Fruit fly (Drosophila melanogaster) whole organism, embryonic: Measurements from ENCODE around the gene pav.

ENCODE experiments used
- Atf-2 ChIP-seq: fragments of 200-800 bp; sonication (Bioruptor generic); optimal IDR thresholded peaks from 2 replicates; lab custom pipeline; 2016; ENCODE audit warnings: missing biosample characterization, missing genetic modification characterization
- Atf6 ChIP-seq: fragments of 200-800 bp; sonication (Bioruptor generic); IDR thresholded peaks from 2 replicates; pipeline ENCODE4 v1.3.6; 2022; ENCODE audit warnings: missing biosample characterization, missing genetic modification characterization
- Bgb ChIP-seq: fragments of 200-800 bp; sonication (Bioruptor generic); IDR thresholded peaks from 2 replicates; pipeline ENCODE4 v1.3.6; 2022; ENCODE audit warnings: missing biosample characterization, missing genetic modification characterization; ENCODE audit not compliant: partially characterized antibody
- CG10654 ChIP-seq: fragments of 200-800 bp; sonication (Bioruptor generic); optimal IDR thresholded peaks from 2 replicates; lab custom pipeline; 2016; ENCODE audit warnings: missing biosample characterization, missing genetic modification characterization
- CG11504 ChIP-seq: fragments of 200-800 bp; sonication (Bioruptor generic); optimal IDR thresholded peaks from 3 replicates; lab custom pipeline; 2019; ENCODE audit warnings: missing biosample characterization, mild to moderate bottlenecking, missing genetic modification characterization, moderate library complexity
- CG12659 ChIP-seq: fragments of 200-800 bp; sonication (Bioruptor generic); optimal IDR thresholded peaks from 3 replicates; lab custom pipeline; 2017; ENCODE audit warnings: mild to moderate bottlenecking, missing biosample characterization, missing genetic modification reagents, missing genetic modification characterization
- CG12769 ChIP-seq: fragments of 200-800 bp; sonication (Bioruptor generic); optimal IDR thresholded peaks from 2 replicates; lab custom pipeline; 2019; ENCODE audit warnings: missing biosample characterization, mild to moderate bottlenecking, missing genetic modification characterization, moderate library complexity
- CG14050 ChIP-seq: fragments of 200-800 bp; sonication (Bioruptor generic); IDR thresholded peaks from 3 replicates; pipeline ENCODE4 v1.3.6; 2022; ENCODE audit warnings: missing biosample characterization, missing genetic modification characterization
- CG14710 ChIP-seq: fragments of 200-800 bp; sonication (Bioruptor generic); optimal IDR thresholded peaks from 3 replicates; lab custom pipeline; 2019; ENCODE audit warnings: missing biosample characterization, mild to moderate bottlenecking, missing genetic modification characterization, moderate library complexity
- CG16863 ChIP-seq: fragments of 200-800 bp; sonication (Bioruptor generic); optimal IDR thresholded peaks from 3 replicates; lab custom pipeline; 2016; ENCODE audit warnings: missing biosample characterization, missing genetic modification characterization
- CG17612 ChIP-seq: fragments of 200-800 bp; sonication (Bioruptor generic); IDR thresholded peaks from 2 replicates; pipeline ENCODE4 v1.3.6; 2022; ENCODE audit warnings: missing biosample characterization, missing genetic modification characterization
- CG33557 ChIP-seq: fragments of 200-800 bp; sonication (Bioruptor generic); optimal IDR thresholded peaks from 2 replicates; lab custom pipeline; 2019; ENCODE audit warnings: missing biosample characterization, mild to moderate bottlenecking, missing genetic modification characterization, moderate library complexity
- CG3726 ChIP-seq: fragments of 200-800 bp; sonication (Bioruptor generic); IDR thresholded peaks from 3 replicates; pipeline ENCODE4, ENCODE4 v1.3.6; 2022; ENCODE audit warnings: missing biosample characterization, missing genetic modification characterization
- CG43689 ChIP-seq: fragments of 200-800 bp; sonication (Bioruptor generic); IDR thresholded peaks from 2 replicates; pipeline ENCODE4 v1.3.6; 2022; ENCODE audit warnings: missing biosample characterization, missing genetic modification characterization
- CG6791 ChIP-seq: fragments of 200-800 bp; sonication (Bioruptor generic); IDR thresholded peaks from 3 replicates; pipeline ENCODE4 v1.3.6; 2022; ENCODE audit warnings: missing biosample characterization, missing genetic modification characterization; ENCODE audit not compliant: partially characterized antibody
- CG6854 ChIP-seq: fragments of 200-800 bp; sonication (Bioruptor generic); optimal IDR thresholded peaks from 3 replicates; lab custom pipeline; 2017; ENCODE audit warnings: missing biosample characterization, mild to moderate bottlenecking, missing genetic modification characterization
- CG7372 ChIP-seq: fragments of 200-800 bp; sonication (Bioruptor generic); IDR thresholded peaks from 2 replicates; pipeline ENCODE4 v1.3.6; 2022; ENCODE audit warnings: missing biosample characterization, missing genetic modification characterization
- CG8388 ChIP-seq: fragments of 200-800 bp; sonication (Bioruptor generic); optimal IDR thresholded peaks from 2 replicates; lab custom pipeline; 2019; ENCODE audit warnings: missing biosample characterization, mild to moderate bottlenecking, missing genetic modification characterization, moderate library complexity
- CG9932 ChIP-seq: fragments of 200-800 bp; sonication (Bioruptor generic); IDR thresholded peaks from 2 replicates; pipeline ENCODE4 v1.3.6; 2022; ENCODE audit warnings: missing biosample characterization, missing genetic modification characterization
- D19B ChIP-seq: fragments of 200-800 bp; sonication (Bioruptor generic); optimal IDR thresholded peaks from 2 replicates; lab custom pipeline; 2017; ENCODE audit warnings: missing biosample characterization, mild to moderate bottlenecking, missing genetic modification characterization
- Dek ChIP-seq: fragments of 200-800 bp; sonication (Bioruptor generic); optimal IDR thresholded peaks from 3 replicates; lab custom pipeline; 2019; ENCODE audit warnings: missing biosample characterization, mild to moderate bottlenecking, missing genetic modification characterization, moderate library complexity
- Dfd ChIP-seq, 2 experiments: fragments of >200 bp; optimal IDR thresholded peaks; 2 replicates each; lab custom pipeline; 2017; ENCODE audit warnings: missing biosample characterization in 2 of 2, missing genetic modification characterization in 2 of 2
- HLH3B ChIP-seq: fragments of 200-800 bp; sonication (Bioruptor generic); IDR thresholded peaks from 2 replicates; pipeline ENCODE4 v1.3.6; 2022; ENCODE audit warnings: missing biosample characterization, missing genetic modification characterization
- HLH4C ChIP-seq: fragments of 200-800 bp; sonication (Bioruptor generic); IDR thresholded peaks from 3 replicates; pipeline ENCODE4 v1.3.6; 2022; ENCODE audit warnings: missing biosample characterization, missing genetic modification characterization; ENCODE audit not compliant: partially characterized antibody
- Hand ChIP-seq: fragments of 200-800 bp; sonication (Bioruptor generic); optimal IDR thresholded peaks from 2 replicates; lab custom pipeline; 2017; ENCODE audit warnings: mild to moderate bottlenecking, missing biosample characterization, missing genetic modification reagents, missing genetic modification characterization
- Nf-YC ChIP-seq: fragments of 200-800 bp; optimal IDR thresholded peaks from 3 replicates; lab custom pipeline; 2019; ENCODE audit warnings: missing biosample characterization, mild to moderate bottlenecking, missing genetic modification characterization, moderate library complexity
- Ravus ChIP-seq: fragments of 200-800 bp; sonication (Bioruptor generic); IDR thresholded peaks from 2 replicates; pipeline ENCODE4 v1.3.6; 2022; ENCODE audit warnings: missing biosample characterization, missing genetic modification characterization
- Sox102F ChIP-seq: fragments of 200-800 bp; sonication (Bioruptor generic); optimal IDR thresholded peaks from 2 replicates; lab custom pipeline; 2018; ENCODE audit warnings: missing biosample characterization, mild to moderate bottlenecking, missing genetic modification characterization, moderate library complexity
- Spps ChIP-seq: fragments of 200-800 bp; sonication (Bioruptor generic); optimal IDR thresholded peaks from 2 replicates; lab custom pipeline; 2018; ENCODE audit warnings: missing biosample characterization, mild to moderate bottlenecking, missing genetic modification characterization
- Xrp1 ChIP-seq: fragments of 200-800 bp; sonication (Bioruptor generic); IDR thresholded peaks from 2 replicates; pipeline ENCODE4 v1.3.6; 2022; ENCODE audit warnings: missing biosample characterization, missing genetic modification characterization
- amos ChIP-seq: fragments of 200-800 bp; sonication (Bioruptor generic); IDR thresholded peaks from 2 replicates; pipeline ENCODE4 v1.3.6; 2022; ENCODE audit warnings: missing biosample characterization, missing genetic modification characterization; ENCODE audit not compliant: partially characterized antibody
- ash1 ChIP-seq: fragments of 200-800 bp; sonication (Bioruptor generic); optimal IDR thresholded peaks from 2 replicates; lab custom pipeline; 2018; ENCODE audit warnings: missing biosample characterization, mild to moderate bottlenecking, missing genetic modification characterization
- da ChIP-seq: fragments of 200-800 bp; sonication (Bioruptor generic); optimal IDR thresholded peaks from 2 replicates; lab custom pipeline; 2016; ENCODE audit warnings: missing biosample characterization, missing genetic modification characterization
- dan ChIP-seq: fragments of 200-800 bp; sonication (Bioruptor generic); IDR thresholded peaks from 2 replicates; pipeline ENCODE4 v1.3.6; 2022; ENCODE audit warnings: missing biosample characterization, missing genetic modification characterization
- danr ChIP-seq: fragments of 200-800 bp; sonication (Bioruptor generic); IDR thresholded peaks from 2 replicates; pipeline ENCODE4 v1.3.6; 2022; ENCODE audit warnings: missing biosample characterization, missing genetic modification characterization
- dati ChIP-seq: fragments of 200-800 bp; sonication (Bioruptor generic); IDR thresholded peaks from 2 replicates; pipeline ENCODE4 v1.3.6; 2022; ENCODE audit warnings: missing biosample characterization, missing genetic modification characterization
- disco-r ChIP-seq: fragments of 200-800 bp; sonication (Bioruptor generic); optimal IDR thresholded peaks from 2 replicates; lab custom pipeline; 2016; ENCODE audit warnings: missing biosample characterization, missing genetic modification characterization
- her ChIP-seq: fragments of 200-800 bp; sonication (Bioruptor generic); optimal IDR thresholded peaks from 2 replicates; lab custom pipeline; 2016; ENCODE audit warnings: missing biosample characterization, missing genetic modification characterization
- ken ChIP-seq: fragments of 200-800 bp; sonication (Bioruptor generic); IDR thresholded peaks from 3 replicates; pipeline ENCODE4 v1.3.6; 2022; ENCODE audit warnings: missing biosample characterization, missing genetic modification characterization
- lbe ChIP-seq: fragments of 200-800 bp; sonication (Bioruptor generic); optimal IDR thresholded peaks from 2 replicates; lab custom pipeline; 2016; ENCODE audit warnings: missing biosample characterization, mild to moderate bottlenecking, missing genetic modification characterization
- mam ChIP-seq: fragments of 200-800 bp; sonication (Bioruptor generic); optimal IDR thresholded peaks from 3 replicates; lab custom pipeline; 2016; ENCODE audit warnings: missing biosample characterization, missing genetic modification characterization
- nerfin-2 ChIP-seq: fragments of 200-800 bp; sonication (Bioruptor generic); IDR thresholded peaks from 2 replicates; pipeline ENCODE4 v1.3.6; 2022; ENCODE audit warnings: missing biosample characterization, missing genetic modification characterization; ENCODE audit not compliant: partially characterized antibody
- rib ChIP-seq: fragments of 200-800 bp; sonication (Bioruptor generic); IDR thresholded peaks from 2 replicates; pipeline ENCODE4 v1.3.6; 2022; ENCODE audit warnings: missing biosample characterization, missing genetic modification characterization
- slbo ChIP-seq: fragments of 200-800 bp; sonication (Bioruptor generic); IDR thresholded peaks from 2 replicates; pipeline ENCODE4 v1.3.6; 2022; ENCODE audit warnings: missing biosample characterization, missing genetic modification characterization
- sug ChIP-seq: fragments of 200-800 bp; optimal IDR thresholded peaks from 2 replicates; lab custom pipeline; 2019; ENCODE audit warnings: missing biosample characterization, mild to moderate bottlenecking, missing genetic modification characterization, moderate library complexity
- tap ChIP-seq: fragments of 200-800 bp; optimal IDR thresholded peaks from 3 replicates; lab custom pipeline; 2019; ENCODE audit warnings: missing biosample characterization, mild to moderate bottlenecking, missing genetic modification characterization, moderate library complexity
- trh ChIP-seq: fragments of 200-800 bp; sonication (Bioruptor generic); optimal IDR thresholded peaks from 2 replicates; lab custom pipeline; 2016; ENCODE audit warnings: missing biosample characterization, missing genetic modification characterization
- tup ChIP-seq: fragments of 200-800 bp; sonication (Bioruptor generic); optimal IDR thresholded peaks from 2 replicates; lab custom pipeline; 2016; ENCODE audit warnings: missing biosample characterization, mild to moderate bottlenecking, missing genetic modification characterization, moderate library complexity
- usp ChIP-seq: fragments of >200 bp; optimal IDR thresholded peaks from 2 replicates; lab custom pipeline; 2017; ENCODE audit warnings: missing biosample characterization, missing genetic modification characterization
- vnd ChIP-seq: fragments of 200-800 bp; sonication (Bioruptor generic); IDR thresholded peaks from 3 replicates; pipeline ENCODE4 v1.3.6; 2022; ENCODE audit warnings: missing biosample characterization, missing genetic modification characterization; ENCODE audit not compliant: partially characterized antibody

Gene pav

dm6 chr3L:4230357-4230901, 12.1 kb upstream of the pav start (continued):
- TF ChIP-seq Bgb (no peak), Xrp1 (GFP tag; lab: Robert Waterston, UW) (peak; percentile 97), ash1 (GFP tag; lab: Kevin White, UChicago) (no peak), rib (GFP tag; lab: Robert Waterston, UW) (no peak), CG3726 (peak; percentile 86; the same call in 2 of the 3 replicates), Sox102F (GFP tag; lab: Kevin White, UChicago) (peak; percentile 96), CG14710 (tag; lab: Kevin White, UChicago) (peak; percentile 97), nerfin-2 (GFP tag; lab: Robert Waterston, UW) (no peak), Atf6 (GFP tag; lab: Robert Waterston, UW) (peak; percentile 55; the same call in 1 of the 2 replicates), danr (GFP tag; lab: Robert Waterston, UW) (peak; percentile 77), CG7372 (GFP tag; lab: Robert Waterston, UW) (peak; percentile 79), CG14050 (peak; percentile 82), CG33557 (GFP tag; lab: Kevin White, UChicago) (peak; percentile 97), D19B (no peak), Dfd (GFP tag; optimal IDR thresholded peaks at IDR 0.05; lab: Kevin White, UChicago) (no peak), CG16863 (GFP tag; lab: Kevin White, UChicago) (peak; percentile 94), Atf-2 (peak; percentile 93), lbe (GFP tag; lab: Kevin White, UChicago) (no peak), da (GFP tag; lab: Kevin White, UChicago) (peak; percentile 76), CG9932 (GFP tag; lab: Robert Waterston, UW) (no peak), tap (tag; lab: Kevin White, UChicago) (peak; percentile 93), ken (GFP tag; lab: Robert Waterston, UW) (peak; percentile 83), CG12659 (GFP tag; lab: Kevin White, UChicago) (peak; percentile 90), CG6854 (peak; percentile 61), usp (GFP tag; lab: Kevin White, UChicago) (no peak), CG6791 (no peak), vnd (GFP tag; lab: Robert Waterston, UW) (no peak), dan (GFP tag; lab: Robert Waterston, UW) (peak; percentile 86), her (GFP tag; lab: Kevin White, UChicago) (peak; percentile 79), CG43689 (no peak), CG11504 (tag; lab: Kevin White, UChicago) (peak; percentile 95), disco-r (peak; percentile 78), slbo (GFP tag; lab: Robert Waterston, UW) (peak; percentile 51), CG17612 (GFP tag; lab: Robert Waterston, UW) (peak; percentile 40; the same call in 1 of the 2 replicates), Hand (GFP tag; lab: Kevin White, UChicago) (peak; percentile 57), CG10654 (peak; percentile 91), Ravus (peak; percentile 46), mam (peak; percentile 78), sug (tag; lab: Kevin White, UChicago) (peak; percentile 67), HLH3B (GFP tag; lab: Robert Waterston, UW) (peak; percentile 85), HLH4C (GFP tag; lab: Robert Waterston, UW) (no peak), CG8388 (GFP tag; lab: Kevin White, UChicago) (peak; percentile 95), trh (GFP tag; lab: Kevin White, UChicago) (peak; percentile 83), CG12769 (tag; lab: Kevin White, UChicago) (peak; percentile 79), Spps (tag; lab: Kevin White, UChicago) (peak; percentile 95), dati (GFP tag; lab: Robert Waterston, UW) (peak; percentile 43), Dek (peak; percentile 79), Nf-YC (tag; lab: Kevin White, UChicago) (peak; percentile 71), tup (GFP tag; lab: Kevin White, UChicago) (peak; percentile 71), amos (GFP tag; lab: Robert Waterston, UW) (no peak)
